Fruit fly (Drosophila melanogaster) whole organism, embryonic: ENCODE results near the gene CG42488.

Experiments used
- CG13287 ChIP-seq: fragments of 200-800 bp; sonication (Bioruptor generic); IDR thresholded peaks from 2 replicates; pipeline ENCODE4 v1.3.6; 2022; ENCODE audit warnings: missing biosample characterization, missing genetic modification characterization; ENCODE audit not compliant: partially characterized antibody
- CG13775 ChIP-seq: fragments of 200-800 bp; sonication (Bioruptor generic); optimal IDR thresholded peaks from 3 replicates; lab custom pipeline; 2017; ENCODE audit warnings: missing biosample characterization, mild to moderate bottlenecking, missing genetic modification characterization
- CG15479 ChIP-seq: fragments of 200-800 bp; sonication (Bioruptor generic); optimal IDR thresholded peaks from 3 replicates; lab custom pipeline; 2019; ENCODE audit warnings: missing biosample characterization, mild to moderate bottlenecking, missing genetic modification characterization, moderate library complexity
- CG16779 ChIP-seq: fragments of 200-800 bp; sonication (Bioruptor generic); IDR thresholded peaks from 2 replicates; pipeline ENCODE4 v1.3.6; 2022; ENCODE audit warnings: missing biosample characterization, missing genetic modification characterization
- CG16813 ChIP-seq: fragments of 200-800 bp; sonication (Bioruptor generic); IDR thresholded peaks from 3 replicates; pipeline ENCODE4 v1.3.6; 2022; ENCODE audit warnings: missing biosample characterization, missing genetic modification characterization; ENCODE audit not compliant: partially characterized antibody
- CG2199 ChIP-seq: fragments of 200-800 bp; sonication (Bioruptor generic); IDR thresholded peaks from 3 replicates; pipeline ENCODE4 v1.3.6; 2022; ENCODE audit warnings: missing biosample characterization, missing genetic modification characterization
- CG3838 ChIP-seq: fragments of 200-800 bp; sonication (Bioruptor generic); optimal IDR thresholded peaks from 3 replicates; lab custom pipeline; 2016; ENCODE audit warnings: missing biosample characterization, missing genetic modification characterization
- CG4820 ChIP-seq: fragments of 200-800 bp; sonication (Bioruptor generic); optimal IDR thresholded peaks from 3 replicates; lab custom pipeline; 2016; ENCODE audit warnings: missing biosample characterization, missing genetic modification characterization
- CG6654 ChIP-seq: fragments of 200-800 bp; sonication (Bioruptor generic); optimal IDR thresholded peaks from 2 replicates; lab custom pipeline; 2017; ENCODE audit warnings: missing biosample characterization, mild to moderate bottlenecking, missing genetic modification characterization
- CG6854 ChIP-seq: fragments of 200-800 bp; sonication (Bioruptor generic); optimal IDR thresholded peaks from 3 replicates; lab custom pipeline; 2017; ENCODE audit warnings: missing biosample characterization, mild to moderate bottlenecking, missing genetic modification characterization
- CG7745 ChIP-seq: fragments of 200-800 bp; sonication (Bioruptor generic); optimal IDR thresholded peaks from 2 replicates; lab custom pipeline; 2018; ENCODE audit warnings: missing biosample characterization, mild to moderate bottlenecking, missing genetic modification characterization, moderate library complexity
- CG8359 ChIP-seq: fragments of 200-800 bp; sonication (Bioruptor generic); optimal IDR thresholded peaks from 2 replicates; lab custom pipeline; 2017; ENCODE audit warnings: missing biosample characterization, mild to moderate bottlenecking, missing genetic modification characterization, borderline replicate concordance
- CG9727 ChIP-seq: fragments of 200-800 bp; sonication (Bioruptor generic); optimal IDR thresholded peaks from 3 replicates; lab custom pipeline; 2017; ENCODE audit warnings: missing biosample characterization, mild to moderate bottlenecking, missing genetic modification characterization
- CG9797 ChIP-seq: fragments of 200-800 bp; sonication (Bioruptor generic); optimal IDR thresholded peaks from 3 replicates; lab custom pipeline; 2018; ENCODE audit warnings: missing biosample characterization, mild to moderate bottlenecking, missing genetic modification characterization
- CkIIα-i1 ChIP-seq: fragments of 200-800 bp; sonication (Bioruptor generic); IDR thresholded peaks from 2 replicates; pipeline ENCODE4 v1.3.6; 2022; ENCODE audit warnings: missing biosample characterization, missing genetic modification characterization
- D19A ChIP-seq: fragments of 200-800 bp; optimal IDR thresholded peaks from 3 replicates; lab custom pipeline; 2019; ENCODE audit warnings: missing biosample characterization, mild to moderate bottlenecking, missing genetic modification characterization, moderate library complexity
- Deaf1 ChIP-seq: fragments of 200-800 bp; optimal IDR thresholded peaks from 3 replicates; lab custom pipeline; 2019; ENCODE audit warnings: missing biosample characterization, mild to moderate bottlenecking, missing genetic modification characterization, moderate library complexity
- Dek ChIP-seq: fragments of 200-800 bp; sonication (Bioruptor generic); optimal IDR thresholded peaks from 3 replicates; lab custom pipeline; 2019; ENCODE audit warnings: missing biosample characterization, mild to moderate bottlenecking, missing genetic modification characterization, moderate library complexity
- Dip2 ChIP-seq: fragments of 200-800 bp; sonication (Bioruptor generic); IDR thresholded peaks from 2 replicates; pipeline ENCODE4 v1.3.6; 2022; ENCODE audit warnings: missing biosample characterization, missing genetic modification characterization
- HLH54F ChIP-seq: fragments of 200-800 bp; sonication (Bioruptor generic); optimal IDR thresholded peaks from 3 replicates; lab custom pipeline; 2016; ENCODE audit warnings: missing biosample characterization, missing genetic modification characterization
- Hr51 ChIP-seq, 2 experiments: fragments of 200-800 bp; sonication (Bioruptor generic); optimal IDR thresholded peaks; 2 replicates in 1 of 2; 3 replicates in 1 of 2; lab custom pipeline; 2016 to 2018; ENCODE audit warnings: missing biosample characterization in 2 of 2, missing genetic modification characterization in 2 of 2, mild to moderate bottlenecking in 1 of 2, moderate library complexity in 1 of 2
- Lhr ChIP-seq: fragments of 200-800 bp; sonication (Bioruptor generic); optimal IDR thresholded peaks from 3 replicates; lab custom pipeline; 2017; ENCODE audit warnings: mild to moderate bottlenecking, missing biosample characterization, missing genetic modification reagents, missing genetic modification characterization
- Optix ChIP-seq: fragments of 200-800 bp; sonication (Bioruptor generic); IDR thresholded peaks from 3 replicates; pipeline ENCODE4 v1.3.6; 2022; ENCODE audit warnings: missing biosample characterization, missing genetic modification characterization
- Poxn ChIP-seq: fragments of 200-800 bp; sonication (Bioruptor generic); IDR thresholded peaks from 2 replicates; pipeline ENCODE4 v1.3.6; 2022; ENCODE audit warnings: missing biosample characterization, missing genetic modification characterization
- Rx ChIP-seq: fragments of 200-800 bp; sonication (Bioruptor generic); IDR thresholded peaks from 2 replicates; pipeline ENCODE4 v1.3.6; 2022; ENCODE audit warnings: missing biosample characterization, missing genetic modification characterization
- Sox100B ChIP-seq: fragments of 200-800 bp; sonication (Bioruptor generic); optimal IDR thresholded peaks from 3 replicates; lab custom pipeline; 2018; ENCODE audit warnings: missing biosample characterization, mild to moderate bottlenecking, missing genetic modification characterization
- Usf ChIP-seq: fragments of 200-800 bp; sonication (Bioruptor generic); optimal IDR thresholded peaks from 2 replicates; lab custom pipeline; 2017; ENCODE audit warnings: missing genotype, missing biosample characterization, missing genetic modification characterization
- ato ChIP-seq: fragments of 200-800 bp; sonication (Bioruptor generic); IDR thresholded peaks from 2 replicates; pipeline ENCODE4 v1.3.6; 2022; ENCODE audit warnings: missing biosample characterization, missing genetic modification characterization; ENCODE audit not compliant: partially characterized antibody
- bbx ChIP-seq: fragments of 200-800 bp; sonication (Bioruptor generic); IDR thresholded peaks from 2 replicates; pipeline ENCODE4 v1.3.6; 2022; ENCODE audit warnings: missing biosample characterization, missing genetic modification characterization; ENCODE audit not compliant: partially characterized antibody
- br ChIP-seq: fragments of >200 bp; optimal IDR thresholded peaks from 2 replicates; lab custom pipeline; 2017
- cad ChIP-seq: fragments of >200 bp; optimal IDR thresholded peaks from 2 replicates; lab custom pipeline; 2017; ENCODE audit warnings: missing biosample characterization, missing genetic modification characterization
- corto ChIP-seq: fragments of 200-800 bp; sonication (Bioruptor generic); optimal IDR thresholded peaks from 2 replicates; lab custom pipeline; 2016; ENCODE audit warnings: missing biosample characterization, mild to moderate bottlenecking, missing genetic modification characterization, moderate library complexity
- da ChIP-seq: fragments of 200-800 bp; sonication (Bioruptor generic); optimal IDR thresholded peaks from 2 replicates; lab custom pipeline; 2016; ENCODE audit warnings: missing biosample characterization, missing genetic modification characterization
- dimm ChIP-seq: fragments of 200-800 bp; sonication (Bioruptor generic); IDR thresholded peaks from 2 replicates; pipeline ENCODE4 v1.3.6; 2022; ENCODE audit warnings: missing biosample characterization, missing genetic modification characterization
- gcm2 ChIP-seq: fragments of 200-800 bp; sonication (Bioruptor generic); optimal IDR thresholded peaks from 2 replicates; lab custom pipeline; 2016; ENCODE audit warnings: missing biosample characterization, missing genetic modification characterization
- hkb ChIP-seq, 2 experiments: fragments of 200-800 bp in 1 of 2; fragments of >200 bp in 1 of 2; sonication (Bioruptor generic) in 1 of 2; IDR thresholded peaks in 1 of 2; optimal IDR thresholded peaks in 1 of 2; 2 replicates each; pipeline versions ENCODE4 v1.3.6 to Lab custom; 2017 to 2022; ENCODE audit warnings: missing biosample characterization in 1 of 2, missing genetic modification characterization in 1 of 2
- inv ChIP-seq: fragments of 200-800 bp; sonication (Bioruptor generic); IDR thresholded peaks from 2 replicates; pipeline ENCODE4 v1.3.6; 2022; ENCODE audit warnings: missing biosample characterization, missing genetic modification characterization; ENCODE audit not compliant: partially characterized antibody
- jumu ChIP-seq: fragments of 200-800 bp; sonication (Bioruptor generic); optimal IDR thresholded peaks from 3 replicates; lab custom pipeline; 2016; ENCODE audit warnings: missing biosample characterization, missing genetic modification characterization
- kay ChIP-seq: fragments of 200-800 bp; sonication (Bioruptor generic); optimal IDR thresholded peaks from 2 replicates; lab custom pipeline; 2016; ENCODE audit warnings: missing biosample characterization, missing genetic modification characterization
- ken ChIP-seq: fragments of 200-800 bp; sonication (Bioruptor generic); IDR thresholded peaks from 3 replicates; pipeline ENCODE4 v1.3.6; 2022; ENCODE audit warnings: missing biosample characterization, missing genetic modification characterization
- mirr ChIP-seq: fragments of 200-800 bp; sonication (Bioruptor generic); optimal IDR thresholded peaks from 3 replicates; lab custom pipeline; 2018; ENCODE audit warnings: missing biosample characterization, mild to moderate bottlenecking, missing genetic modification characterization
- onecut ChIP-seq: fragments of 200-800 bp; sonication (Bioruptor generic); IDR thresholded peaks from 2 replicates; pipeline ENCODE4 v1.3.6; 2022; ENCODE audit warnings: missing biosample characterization, missing genetic modification characterization
- peb ChIP-seq: fragments of 200-800 bp; sonication (Bioruptor generic); IDR thresholded peaks from 2 replicates; pipeline ENCODE4 v1.3.6; 2022; ENCODE audit warnings: missing biosample characterization, missing genetic modification characterization
- pzg ChIP-seq: fragments of 200-800 bp; sonication (Bioruptor generic); optimal IDR thresholded peaks from 3 replicates; lab custom pipeline; 2018; ENCODE audit warnings: missing biosample characterization, mild to moderate bottlenecking, missing genetic modification characterization, moderate library complexity
- ro ChIP-seq: fragments of 200-800 bp; sonication (Bioruptor generic); IDR thresholded peaks from 2 replicates; pipeline ENCODE4 v1.3.6; 2022; ENCODE audit warnings: missing biosample characterization, missing genetic modification characterization
- twi ChIP-seq: fragments of 200-800 bp; optimal IDR thresholded peaks from 2 replicates; lab custom pipeline; 2019; ENCODE audit warnings: missing biosample characterization, mild to moderate bottlenecking, missing genetic modification characterization, moderate library complexity
- yki ChIP-seq: fragments of >200 bp; optimal IDR thresholded peaks from 3 replicates; lab custom pipeline; 2018
- zfh1 ChIP-seq: fragments of 200-800 bp; sonication (Bioruptor generic); IDR thresholded peaks from 3 replicates; pipeline ENCODE4 v1.3.6; 2022; ENCODE audit warnings: missing biosample characterization, missing genetic modification characterization

The CG42488 gene

dm6 chr3R:25472635-25473552 is 10.0 kb upstream of the CG42488 start, which contains the start of the genes Fur1 and Vps33B (continued):
- peak; percentile 97 to 98 for TF ChIP-seq Hr51 (GFP tag; optimal IDR thresholded peaks at IDR 0.05; lab: Kevin White, UChicago)
- peak; percentile 79 for TF ChIP-seq hkb (optimal IDR thresholded peaks at IDR 0.05; lab: Kevin White, UChicago)
- TF ChIP-seq hkb (GFP tag; IDR thresholded peaks at IDR 0.05; lab: Robert Waterston, UW) = peak; percentile 95
- TF ChIP-seq Deaf1 (tag; lab: Kevin White, UChicago) = peak; percentile 84
- peak; percentile 89 for TF ChIP-seq CG8359 (GFP tag; lab: Kevin White, UChicago)
- TF ChIP-seq CG16779 (GFP tag; lab: Robert Waterston, UW) = peak; percentile 92
- peak; percentile 89 for TF ChIP-seq Rx (GFP tag; lab: Robert Waterston, UW)
- TF ChIP-seq CG13287 = peak; percentile 80
- TF ChIP-seq Dip2 = peak; percentile 76; the same call in 1 of the 2 replicates
- peak; percentile 86 for TF ChIP-seq onecut (GFP tag; lab: Robert Waterston, UW)
- peak; percentile 96 for TF ChIP-seq Usf (GFP tag; lab: Kevin White, UChicago)
- peak; percentile 99 for TF ChIP-seq HLH54F (GFP tag; lab: Kevin White, UChicago)
- TF ChIP-seq Dek (tag; lab: Kevin White, UChicago) = peak; percentile 95
- TF ChIP-seq CG15479 (GFP tag; lab: Kevin White, UChicago) = peak; percentile 27
- TF ChIP-seq cad (GFP tag; lab: Kevin White, UChicago) = no peak
- peak; percentile 85 for TF ChIP-seq CG6654 (GFP tag; lab: Kevin White, UChicago)
- TF ChIP-seq inv (GFP tag; lab: Robert Waterston, UW) = peak; percentile 66; the same call in 1 of the 2 replicates
- peak; percentile 61 for TF ChIP-seq CG9797 (GFP tag; lab: Kevin White, UChicago)
- TF ChIP-seq kay = peak; percentile 97
- TF ChIP-seq CG13775 = peak; percentile 99
- TF ChIP-seq CG9727 = peak; percentile 99
- peak; percentile 94 for TF ChIP-seq Optix
- TF ChIP-seq bbx (GFP tag; lab: Robert Waterston, UW) = peak; percentile 90
- peak; percentile 92 for TF ChIP-seq D19A (tag; lab: Kevin White, UChicago)
- TF ChIP-seq pzg (GFP tag; lab: Kevin White, UChicago) = peak; percentile 75
- TF ChIP-seq ro (GFP tag; lab: Robert Waterston, UW) = peak; percentile 76
- peak; percentile 68 for TF ChIP-seq ato (GFP tag; lab: Robert Waterston, UW)
- peak; percentile 17; the same call in 1 of the 2 replicates for TF ChIP-seq CkIIα-i1 (GFP tag; lab: Robert Waterston, UW)
- TF ChIP-seq CG4820 (GFP tag; lab: Kevin White, UChicago) = peak; percentile 97
- peak; percentile 72 for TF ChIP-seq corto (GFP tag; lab: Kevin White, UChicago)
- peak; percentile 33 for TF ChIP-seq yki (lab: Kevin White, UChicago)
- peak; percentile 98 for TF ChIP-seq gcm2 (GFP tag; lab: Kevin White, UChicago)
- TF ChIP-seq zfh1 (GFP tag; lab: Robert Waterston, UW) = peak; percentile 95
- peak; percentile 90; the same call in 2 of the 3 replicates for TF ChIP-seq ken (GFP tag; lab: Robert Waterston, UW)
- TF ChIP-seq peb (GFP tag; lab: Robert Waterston, UW) = peak; percentile 88
- TF ChIP-seq Poxn = peak; percentile 84
- TF ChIP-seq mirr = peak; percentile 94
- peak; percentile 94 for TF ChIP-seq CG6854 (GFP tag; lab: Kevin White, UChicago)
- peak; percentile 92 for TF ChIP-seq CG3838 (GFP tag; lab: Kevin White, UChicago)
- peak; percentile 92 for TF ChIP-seq twi
- peak; percentile 96 for TF ChIP-seq Sox100B (GFP tag; lab: Kevin White, UChicago)
- TF ChIP-seq CG2199 (GFP tag; lab: Robert Waterston, UW) = peak; percentile 78; the same call in 1 of the 3 replicates
- TF ChIP-seq br = no peak
- peak; percentile 99 for TF ChIP-seq jumu (GFP tag; lab: Kevin White, UChicago)
- TF ChIP-seq Lhr (GFP tag; lab: Kevin White, UChicago) = peak; percentile 94
- TF ChIP-seq dimm (GFP tag; lab: Robert Waterston, UW) = peak; percentile 86
- TF ChIP-seq CG7745 (tag; lab: Kevin White, UChicago) = no peak
- peak; percentile 96 for TF ChIP-seq da (GFP tag; lab: Kevin White, UChicago)
- peak; percentile 80 for TF ChIP-seq CG16813 (GFP tag; lab: Robert Waterston, UW)
